Worm (Caenorhabditis elegans) whole organism, L1 larva: ENCODE data around the gene chtb-2.
A peak's percentile ranks its signal among the peaks of the same experiment; 100 is the strongest.

Experiments
- C04F5.9 ChIP-seq: sonication (generic microtip); optimal IDR thresholded peaks from 2 replicates; lab custom pipeline; 2016; ENCODE audit warnings: missing genetic modification characterization, missing compliant biosample characterization
- C16A3.4 ChIP-seq: fragments of 150-350 bp; optimal IDR thresholded peaks from 2 replicates; lab custom pipeline; 2014; ENCODE audit warnings: missing biosample characterization, missing genetic modification characterization
- C34B4.2 ChIP-seq: sonication (generic microtip); optimal IDR thresholded peaks from 2 replicates; lab custom pipeline; 2017; ENCODE audit warnings: mild to moderate bottlenecking, missing genetic modification characterization, missing compliant biosample characterization
- F16B12.6 ChIP-seq: fragments of 150-350 bp; optimal IDR thresholded peaks from 2 replicates; lab custom pipeline; 2014; ENCODE audit warnings: missing biosample characterization, missing genetic modification characterization
- Y116A8C.19 ChIP-seq: sonication (generic microtip); optimal IDR thresholded peaks from 2 replicates; lab custom pipeline; 2016; ENCODE audit warnings: missing compliant biosample characterization, missing genetic modification characterization, borderline replicate concordance
- alr-1 ChIP-seq: fragments of 200-800 bp; sonication (Bioruptor generic); optimal IDR thresholded peaks from 2 replicates; lab custom pipeline; 2018; ENCODE audit warnings: borderline replicate concordance, mild to moderate bottlenecking, missing genetic modification characterization, missing compliant biosample characterization
- aly-2 ChIP-seq: fragments of 150-350 bp; optimal IDR thresholded peaks from 2 replicates; lab custom pipeline; 2014; ENCODE audit warnings: missing biosample characterization, missing genetic modification characterization
- ceh-63 ChIP-seq: fragments of 200-800 bp; sonication (Bioruptor generic); optimal IDR thresholded peaks from 2 replicates; lab custom pipeline; 2018; ENCODE audit warnings: mild to moderate bottlenecking, missing genetic modification characterization, missing compliant biosample characterization
- ceh-8 ChIP-seq: fragments of 200-800 bp; sonication (Bioruptor generic); optimal IDR thresholded peaks from 2 replicates; lab custom pipeline; 2018; ENCODE audit warnings: mild to moderate bottlenecking, missing genetic modification characterization, moderate library complexity, missing compliant biosample characterization
- ceh-82 ChIP-seq, 3 experiments: fragments of 150-350 bp in 1 of 3; sonication (generic microtip) in 2 of 3; optimal IDR thresholded peaks; 2 replicates each; lab custom pipeline; 2014 to 2017; ENCODE audit warnings: missing biosample characterization in 3 of 3, missing genetic modification characterization in 3 of 3
- ceh-90 ChIP-seq: sonication (generic microtip); optimal IDR thresholded peaks from 2 replicates; lab custom pipeline; 2016; ENCODE audit warnings: missing genetic modification characterization, missing compliant biosample characterization
- egl-13 ChIP-seq: sonication (generic microtip); optimal IDR thresholded peaks from 2 replicates; lab custom pipeline; 2016; ENCODE audit warnings: missing genotype, missing genetic modification reagents, missing genetic modification characterization, missing compliant biosample characterization
- egl-27 ChIP-seq, 2 experiments: fragments of 150-350 bp in 1 of 2; sonication (generic microtip); optimal IDR thresholded peaks; 3 replicates each; lab custom pipeline; 2017 to 2018; ENCODE audit warnings: missing biosample characterization in 2 of 2, missing genetic modification characterization in 2 of 2, missing genetic modification reagents in 2 of 2
- elt-3 ChIP-seq, 6 experiments: fragments of 150-350 bp in 1 of 6; sonication (generic microtip); optimal IDR thresholded peaks; 2 replicates each; lab custom pipeline; 2017 to 2018; ENCODE audit warnings: missing biosample characterization in 6 of 6, missing genetic modification characterization in 6 of 6, inconsistent platforms in 1 of 6
- fkh-4 ChIP-seq: sonication (generic microtip); optimal IDR thresholded peaks from 2 replicates; lab custom pipeline; 2016; ENCODE audit warnings: missing compliant biosample characterization, missing genetic modification characterization, borderline replicate concordance
- fos-1 ChIP-seq: fragments of 150-350 bp; optimal IDR thresholded peaks from 2 replicates; lab custom pipeline; 2014; ENCODE audit warnings: missing biosample characterization, missing genetic modification characterization
- grh-1 ChIP-seq: fragments of 200-800 bp; sonication (Bioruptor generic); IDR thresholded peaks from 2 replicates; pipeline ENCODE4 v1.3.6; 2022; ENCODE audit warnings: missing genetic modification reagents, missing genetic modification characterization, missing compliant biosample characterization
- hlh-17 ChIP-seq: fragments of 200-800 bp; sonication (Bioruptor generic); optimal IDR thresholded peaks from 2 replicates; lab custom pipeline; 2018; ENCODE audit warnings: missing genetic modification characterization, mild to moderate bottlenecking, missing compliant biosample characterization, moderate library complexity, borderline replicate concordance
- hlh-4 ChIP-seq: sonication (generic microtip); optimal IDR thresholded peaks from 2 replicates; lab custom pipeline; 2016; ENCODE audit warnings: mild to moderate bottlenecking, missing genetic modification characterization, missing compliant biosample characterization
- isw-1 ChIP-seq: fragments of 200-800 bp; sonication (Bioruptor generic); IDR thresholded peaks from 2 replicates; pipeline ENCODE4 v1.3.6; 2022; ENCODE audit warnings: missing genetic modification characterization, missing compliant biosample characterization
- jun-1 ChIP-seq: fragments of 150-350 bp; optimal IDR thresholded peaks from 2 replicates; lab custom pipeline; 2014; ENCODE audit warnings: missing biosample characterization, missing genetic modification reagents, missing genetic modification characterization
- lin-13 ChIP-seq: fragments of 150-350 bp; optimal IDR thresholded peaks from 2 replicates; lab custom pipeline; 2014; ENCODE audit warnings: missing biosample characterization, missing genetic modification reagents, missing genetic modification characterization
- lin-15B ChIP-seq: fragments of 150-350 bp; sonication (generic microtip); optimal IDR thresholded peaks from 3 replicates; lab custom pipeline; 2014; ENCODE audit warnings: missing biosample characterization, missing genetic modification characterization
- lin-39 ChIP-seq: fragments of 150-350 bp; optimal IDR thresholded peaks from 2 replicates; lab custom pipeline; 2014; ENCODE audit warnings: missing biosample characterization, missing genetic modification reagents, missing genetic modification characterization
- lsy-2 ChIP-seq, 2 experiments: fragments of 150-350 bp; optimal IDR thresholded peaks; 2 replicates each; lab custom pipeline; 2014; ENCODE audit warnings: missing biosample characterization in 2 of 2, missing genetic modification characterization in 2 of 2
- mdl-1 ChIP-seq, 2 experiments: fragments of 150-350 bp; optimal IDR thresholded peaks; 2 replicates each; lab custom pipeline; 2014 to 2017; ENCODE audit warnings: missing biosample characterization in 2 of 2, missing genetic modification characterization in 2 of 2, inconsistent platforms in 1 of 2
- mef-2 ChIP-seq: fragments of 150-350 bp; optimal IDR thresholded peaks from 2 replicates; lab custom pipeline; 2014; ENCODE audit warnings: missing biosample characterization, missing genetic modification characterization
- mep-1 ChIP-seq: fragments of 150-350 bp; optimal IDR thresholded peaks from 2 replicates; lab custom pipeline; 2014; ENCODE audit warnings: missing biosample characterization, missing genetic modification characterization
- nhr-237 ChIP-seq: fragments of 150-350 bp; optimal IDR thresholded peaks from 2 replicates; lab custom pipeline; 2014; ENCODE audit warnings: missing biosample characterization, missing genetic modification characterization
- nhr-28 ChIP-seq: fragments of 150-350 bp; optimal IDR thresholded peaks from 2 replicates; lab custom pipeline; 2014; ENCODE audit warnings: missing biosample characterization, missing genetic modification characterization
- nhr-47 ChIP-seq: sonication (generic microtip); optimal IDR thresholded peaks from 2 replicates; lab custom pipeline; 2016; ENCODE audit warnings: mild to moderate bottlenecking, missing genetic modification characterization, moderate library complexity, missing compliant biosample characterization
- nhr-76 ChIP-seq: sonication (generic microtip); optimal IDR thresholded peaks from 2 replicates; lab custom pipeline; 2017; ENCODE audit warnings: missing biosample characterization, missing genetic modification characterization
- nhr-90 ChIP-seq: sonication (generic microtip); optimal IDR thresholded peaks from 2 replicates; lab custom pipeline; 2016; ENCODE audit warnings: mild to moderate bottlenecking, missing genetic modification characterization, missing compliant biosample characterization; ENCODE audit not compliant: poor library complexity
- pag-3 ChIP-seq: sonication (generic microtip); optimal IDR thresholded peaks from 2 replicates; lab custom pipeline; 2017; ENCODE audit warnings: missing genetic modification characterization, mild to moderate bottlenecking, missing compliant biosample characterization, antibody characterized with exemption, borderline replicate concordance; ENCODE audit not compliant: insufficient read depth
- rnt-1 ChIP-seq: sonication (generic microtip); optimal IDR thresholded peaks from 2 replicates; lab custom pipeline; 2016; ENCODE audit warnings: mild to moderate bottlenecking, missing genetic modification characterization, moderate library complexity, missing compliant biosample characterization
- skn-1 ChIP-seq: fragments of 150-350 bp; optimal IDR thresholded peaks from 2 replicates; lab custom pipeline; 2014; ENCODE audit warnings: missing biosample characterization, missing genetic modification characterization
- snu-23 ChIP-seq: sonication (generic microtip); optimal IDR thresholded peaks from 2 replicates; lab custom pipeline; 2016; ENCODE audit warnings: missing genetic modification characterization, missing compliant biosample characterization
- sptf-1 ChIP-seq: fragments of 150-350 bp; optimal IDR thresholded peaks from 2 replicates; lab custom pipeline; 2014; ENCODE audit warnings: missing biosample characterization, missing genetic modification characterization
- tlp-1 ChIP-seq: fragments of 150-350 bp; optimal IDR thresholded peaks from 2 replicates; lab custom pipeline; 2014; ENCODE audit warnings: missing biosample characterization, missing genetic modification characterization
- unc-30 ChIP-seq: sonication (generic microtip); optimal IDR thresholded peaks from 2 replicates; lab custom pipeline; 2017; ENCODE audit warnings: missing biosample characterization, missing genetic modification characterization
- unc-62 ChIP-seq: fragments of 150-350 bp; optimal IDR thresholded peaks from 2 replicates; lab custom pipeline; 2014; ENCODE audit warnings: missing biosample characterization, missing genetic modification reagents, missing genetic modification characterization
- unc-86 ChIP-seq: sonication (generic microtip); optimal IDR thresholded peaks from 2 replicates; lab custom pipeline; 2016; ENCODE audit warnings: missing genetic modification characterization, missing compliant biosample characterization
- unc-98 ChIP-seq: fragments of 200-800 bp; sonication (Bioruptor generic); IDR thresholded peaks from 2 replicates; pipeline ENCODE4 v1.3.6; 2022; ENCODE audit warnings: missing genetic modification characterization, missing compliant biosample characterization
- vab-15 ChIP-seq: sonication (generic microtip); optimal IDR thresholded peaks from 2 replicates; lab custom pipeline; 2017; ENCODE audit warnings: missing genotype, mild to moderate bottlenecking, missing genetic modification characterization, missing compliant biosample characterization
- xbp-1 ChIP-seq: sonication (generic microtip); optimal IDR thresholded peaks from 2 replicates; lab custom pipeline; 2016; ENCODE audit warnings: missing genetic modification characterization, missing compliant biosample characterization
- zag-1 ChIP-seq: fragments of 150-350 bp; optimal IDR thresholded peaks from 2 replicates; lab custom pipeline; 2014; ENCODE audit warnings: missing biosample characterization, missing genetic modification characterization
- zip-4 ChIP-seq: fragments of 200-800 bp; sonication (Bioruptor generic); optimal IDR thresholded peaks from 2 replicates; lab custom pipeline; 2018; ENCODE audit warnings: mild to moderate bottlenecking, missing genetic modification characterization, moderate library complexity, missing compliant biosample characterization

Gene chtb-2

DNA sequence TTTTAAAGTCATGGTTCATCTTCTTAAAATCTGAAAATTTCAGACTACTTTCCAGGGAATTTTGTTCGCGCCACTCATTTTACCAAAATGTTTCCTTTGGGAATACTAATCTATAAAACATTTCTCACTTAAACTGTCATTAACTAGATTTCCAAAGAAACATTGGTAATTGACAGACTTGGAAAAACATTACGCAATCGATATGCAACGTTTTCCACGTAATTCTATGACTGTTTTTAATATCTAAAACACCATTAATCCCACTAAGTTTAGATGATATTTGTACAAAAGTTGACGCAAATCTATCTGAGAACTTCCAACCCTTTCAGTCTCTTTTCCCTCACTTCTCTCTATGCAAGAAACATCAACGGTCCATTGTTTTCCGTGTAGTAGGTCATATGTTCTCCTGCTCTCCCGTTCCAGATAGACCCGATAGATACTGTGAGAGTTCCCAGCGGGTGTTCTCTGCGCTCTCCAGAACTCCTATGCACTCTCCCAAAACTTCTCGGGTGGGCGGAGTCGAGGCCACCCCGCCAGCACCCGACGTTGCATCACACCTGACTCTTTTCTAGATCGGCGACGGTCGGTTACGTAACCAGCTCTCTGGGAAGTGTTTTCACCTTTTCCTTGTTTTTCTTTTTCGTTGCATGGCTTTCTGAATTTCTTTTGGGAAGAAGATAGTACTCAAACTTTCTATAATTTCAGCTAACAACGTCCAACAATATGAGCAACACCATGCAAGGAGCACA is 4.6 kb upstream of the chtb-2 start, which contains the start of gene zip-8:
zip-8 (plus strand) TSS at position 700 of the 749 bp plus-strand sequence.
- TF ChIP-seq mdl-1 (tag; optimal IDR thresholded peaks at IDR 0.05; lab: Kevin White, UChicago) (no peak), jun-1 (tag; lab: Kevin White, UChicago) (no peak), unc-30 (tag; lab: Kevin White, UChicago) (no peak), lsy-2 (tag; optimal IDR thresholded peaks at IDR 0.05; lab: Kevin White, UChicago) (no peak), nhr-90 (tag; lab: Kevin White, UChicago) (no peak), nhr-28 (no peak), skn-1 (no peak), rnt-1 (tag; lab: Kevin White, UChicago) (no peak), tlp-1 (no peak), F16B12.6 (tag; lab: Kevin White, UChicago) (no peak), egl-27 (tag; optimal IDR thresholded peaks at IDR 0.05; lab: Kevin White, UChicago) (no peak), C34B4.2 (tag; lab: Kevin White, UChicago) (no peak), lin-15B (no peak), mef-2 (tag; lab: Kevin White, UChicago) (no peak), ceh-90 (tag; lab: Kevin White, UChicago) (no peak), snu-23 (GFP tag; lab: Kevin White, UChicago) (no peak), unc-62 (GFP tag; lab: Kevin White, UChicago) (no peak), ceh-63 (GFP tag; lab: Kevin White, UChicago) (no peak), lin-39 (tag; lab: Kevin White, UChicago) (no peak), Y116A8C.19 (tag; lab: Kevin White, UChicago) (no peak)
- TF ChIP-seq, all 84 proteins: peak for 0

DNA sequence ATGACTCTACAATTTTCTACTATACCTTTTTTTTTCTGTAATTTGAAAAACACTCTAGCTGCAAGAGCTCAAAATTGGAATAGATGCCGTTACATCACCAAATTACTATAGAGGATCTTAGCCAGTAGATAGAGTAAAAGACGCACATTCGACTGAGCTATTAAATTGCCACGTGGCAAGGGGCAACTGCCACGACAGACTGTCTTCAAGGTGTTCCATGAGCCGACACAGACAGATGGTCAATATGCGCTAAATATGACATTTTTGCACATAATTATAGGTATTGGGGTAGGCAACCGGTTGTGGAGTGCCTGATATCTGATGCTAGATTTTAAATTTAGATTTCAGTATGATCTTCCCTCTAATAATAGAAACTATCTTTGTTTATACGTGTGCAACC is 3.6 kb upstream of the chtb-2 start:
- TF ChIP-seq unc-86 (tag; lab: Kevin White, UChicago) (no peak), nhr-76 (tag; lab: Kevin White, UChicago) (no peak), C16A3.4 (tag; lab: Kevin White, UChicago) (no peak), elt-3 (tag; optimal IDR thresholded peaks at IDR 0.05; lab: Kevin White, UChicago) (no peak), mef-2 (tag; lab: Kevin White, UChicago) (no peak), nhr-90 (tag; lab: Kevin White, UChicago) (no peak), pag-3 (tag; lab: Kevin White, UChicago) (no peak), fos-1 (no peak), ceh-82 (tag; optimal IDR thresholded peaks at IDR 0.05; lab: Kevin White, UChicago) (no peak), mep-1 (tag; lab: Kevin White, UChicago) (no peak), ceh-8 (GFP tag; lab: Kevin White, UChicago) (no peak), nhr-47 (tag; lab: Kevin White, UChicago) (no peak)

DNA sequence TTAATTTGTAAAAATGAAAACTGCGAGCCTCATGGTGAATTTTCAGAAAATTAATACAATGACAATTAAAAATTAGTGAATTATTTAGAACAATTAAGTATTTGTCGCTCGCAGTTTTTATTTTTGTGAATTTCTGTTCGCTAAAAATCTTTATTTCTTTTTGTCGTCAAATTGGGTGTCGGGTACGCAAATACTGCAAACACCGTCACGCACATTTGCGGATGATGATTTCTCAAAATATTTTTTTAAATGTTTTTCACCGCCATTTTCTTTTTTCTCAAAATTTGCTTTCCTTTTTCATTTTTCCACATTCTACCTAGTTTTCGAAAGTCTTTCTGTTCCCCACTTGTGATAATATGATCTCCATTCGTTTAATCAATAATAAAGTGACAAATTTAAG is 5.9 kb downstream of the chtb-2 start:
- TF ChIP-seq rnt-1 (tag; lab: Kevin White, UChicago) = peak; percentile 52
- no peak for TF ChIP-seq grh-1
- TF ChIP-seq aly-2 = no peak
- peak; percentile 24 for TF ChIP-seq nhr-90 (tag; lab: Kevin White, UChicago)
- no peak for TF ChIP-seq fkh-4 (tag; lab: Kevin White, UChicago)
- peak; percentile 16 for TF ChIP-seq lin-13 (GFP tag; lab: Kevin White, UChicago)
- TF ChIP-seq egl-13 = no peak
- no peak for TF ChIP-seq C34B4.2 (tag; lab: Kevin White, UChicago)
- no peak for TF ChIP-seq ceh-63 (GFP tag; lab: Kevin White, UChicago)
- TF ChIP-seq zag-1 = no peak
- no peak for TF ChIP-seq unc-30 (tag; lab: Kevin White, UChicago)
- TF ChIP-seq isw-1 = peak; percentile 36
- TF ChIP-seq hlh-4 (tag; lab: Kevin White, UChicago) = no peak
- no peak for TF ChIP-seq unc-98 (GFP tag; lab: Robert Waterston, UW)
- TF ChIP-seq vab-15 (tag; lab: Kevin White, UChicago) = no peak
- TF ChIP-seq fos-1 = peak; percentile 28
- TF ChIP-seq C04F5.9 (tag; lab: Kevin White, UChicago) = no peak
- TF ChIP-seq alr-1 (tag; lab: Kevin White, UChicago) = no peak
- TF ChIP-seq zip-4 (GFP tag; lab: Kevin White, UChicago) = no peak
- peak; percentile 49 for TF ChIP-seq xbp-1 (tag; lab: Kevin White, UChicago)
- TF ChIP-seq nhr-237 = no peak
- TF ChIP-seq lin-15B = peak; percentile 13
- no peak for TF ChIP-seq sptf-1 (tag; lab: Kevin White, UChicago)
- no peak for TF ChIP-seq hlh-17 (GFP tag; lab: Kevin White, UChicago)
